Worm (Caenorhabditis elegans): ENCODE data around the gene gsp-2.
A peak's percentile ranks its signal among the peaks of the same experiment; 100 is the strongest.

Gene gsp-2

ce11 chrIII:7378945-7379344 is 42.6 kb downstream of the gsp-2 start, which contains the start of gene T20B12.7:
Gene T20B12.7, minus strand, starts transcription at chrIII:7379045.
- no peak for TF ChIP-seq ztf-11 (tag; optimal IDR thresholded peaks at IDR 0.05)
- TF ChIP-seq tbx-8 (GFP tag; optimal IDR thresholded peaks at IDR 0.05) = no peak
- no peak for TF ChIP-seq nhr-12 (tag; optimal IDR thresholded peaks at IDR 0.05)
- no peak for TF ChIP-seq zip-8 (tag; optimal IDR thresholded peaks at IDR 0.05)
- no peak for TF ChIP-seq unc-62 (GFP tag; optimal IDR thresholded peaks at IDR 0.05)
- TF ChIP-seq elt-1 (tag; optimal IDR thresholded peaks at IDR 0.05; ENCODE audit: borderline replicate concordance, insufficient read depth) = no peak
- TF ChIP-seq mls-2 (tag; optimal IDR thresholded peaks at IDR 0.05) = no peak
- no peak for TF ChIP-seq mep-1 (tag; optimal IDR thresholded peaks at IDR 0.05)
- no peak for TF ChIP-seq lsy-2 (tag; optimal IDR thresholded peaks at IDR 0.05)
- no peak for TF ChIP-seq ces-1 (GFP tag; optimal IDR thresholded peaks at IDR 0.05)
- TF ChIP-seq ceh-83 (GFP tag; optimal IDR thresholded peaks at IDR 0.05) = no peak
- TF ChIP-seq sptf-1 (tag; optimal IDR thresholded peaks at IDR 0.05) = no peak
- TF ChIP-seq hlh-1 (tag; optimal IDR thresholded peaks at IDR 0.05) = no peak
- no peak for TF ChIP-seq M03D4.4 (tag; optimal IDR thresholded peaks at IDR 0.05)
- no peak for TF ChIP-seq pha-4 (tag; optimal IDR thresholded peaks at IDR 0.05)
- no peak for TF ChIP-seq ceh-43 (GFP tag; optimal IDR thresholded peaks at IDR 0.05)

ce11 chrIII:7380120-7380519 is 43.7 kb downstream of the gsp-2 start:
- TF ChIP-seq nhr-2 (tag; optimal IDR thresholded peaks at IDR 0.05) = no peak
- TF ChIP-seq mep-1 (tag; optimal IDR thresholded peaks at IDR 0.05) = no peak
- TF ChIP-seq mab-5 (tag; optimal IDR thresholded peaks at IDR 0.05) = no peak
- TF ChIP-seq elt-3 (tag; optimal IDR thresholded peaks at IDR 0.05) = no peak
- TF ChIP-seq drap-1 (GFP tag; optimal IDR thresholded peaks at IDR 0.05) = no peak
- no peak for TF ChIP-seq elt-1 (tag; optimal IDR thresholded peaks at IDR 0.05; ENCODE audit: borderline replicate concordance, insufficient read depth)

- TF ChIP-seq ces-1 (GFP tag; optimal IDR thresholded peaks at IDR 0.05) (peak; percentile 64), nhr-237 (tag; optimal IDR thresholded peaks at IDR 0.05) (no peak), ceh-83 (GFP tag; optimal IDR thresholded peaks at IDR 0.05) (no peak), ceh-43 (GFP tag; optimal IDR thresholded peaks at IDR 0.05) (peak; percentile 16), lsy-2 (tag; optimal IDR thresholded peaks at IDR 0.05) (peak; percentile 94), pha-4 (tag; optimal IDR thresholded peaks at IDR 0.05) (peak; percentile 16)
These were observed 45.3 kb downstream of the gsp-2 start, which contains the start of the genes hmg-4 and T20B12.3 for ce11 chrIII:7381546-7382171. Gene hmg-4, minus strand, starts transcription at chrIII:7381596. Gene T20B12.3, plus strand, starts transcription at chrIII:7382115.

- TF ChIP-seq mab-5 (tag; optimal IDR thresholded peaks at IDR 0.05) = no peak
- TF ChIP-seq lin-32 (GFP tag; optimal IDR thresholded peaks at IDR 0.05) = no peak
- TF ChIP-seq cnd-1 (tag; optimal IDR thresholded peaks at IDR 0.05) = no peak
- TF ChIP-seq M03D4.4 (tag; optimal IDR thresholded peaks at IDR 0.05) = no peak
- no peak for TF ChIP-seq blmp-1 (tag; optimal IDR thresholded peaks at IDR 0.05)
- no peak for TF ChIP-seq nhr-28 (tag; optimal IDR thresholded peaks at IDR 0.05)
- no peak for TF ChIP-seq nhr-2 (tag; optimal IDR thresholded peaks at IDR 0.05)
- no peak for TF ChIP-seq elt-3 (tag; optimal IDR thresholded peaks at IDR 0.05)
- no peak for TF ChIP-seq snpc-4 (tag; optimal IDR thresholded peaks at IDR 0.05)
- no peak for TF ChIP-seq ceh-83 (GFP tag; optimal IDR thresholded peaks at IDR 0.05)
- TF ChIP-seq mep-1 (tag; optimal IDR thresholded peaks at IDR 0.05) = no peak
- no peak for TF ChIP-seq tbx-8 (GFP tag; optimal IDR thresholded peaks at IDR 0.05)
- no peak for TF ChIP-seq bed-3 (GFP tag; optimal IDR thresholded peaks at IDR 0.05)
These were observed 47.3 kb downstream of the gsp-2 start, which contains the start of gene tbp-1 for ce11 chrIII:7383733-7384132. Gene tbp-1, plus strand, starts transcription at chrIII:7384033.

- TF ChIP-seq drap-1 (GFP tag; optimal IDR thresholded peaks at IDR 0.05) (no peak), unc-39 (tag; optimal IDR thresholded peaks at IDR 0.05) (no peak), zip-8 (tag; optimal IDR thresholded peaks at IDR 0.05) (no peak), bed-3 (GFP tag; optimal IDR thresholded peaks at IDR 0.05) (no peak)
These were observed 49.5 kb downstream of the gsp-2 start, which contains the start of gene trd-1 for ce11 chrIII:7385929-7386328. Gene trd-1, plus strand, starts transcription at chrIII:7386229.

ce11 chrIII:7387359-7387758 is 51.0 kb downstream of the gsp-2 start:
- TF ChIP-seq drap-1 (GFP tag; optimal IDR thresholded peaks at IDR 0.05) (no peak), ztf-11 (tag; optimal IDR thresholded peaks at IDR 0.05) (no peak), bed-3 (GFP tag; optimal IDR thresholded peaks at IDR 0.05) (no peak), mls-2 (tag; optimal IDR thresholded peaks at IDR 0.05) (no peak), ceh-39 (tag; optimal IDR thresholded peaks at IDR 0.05) (no peak), M03D4.4 (tag; optimal IDR thresholded peaks at IDR 0.05) (no peak), zip-8 (tag; optimal IDR thresholded peaks at IDR 0.05) (no peak), cnd-1 (tag; optimal IDR thresholded peaks at IDR 0.05) (no peak), elt-3 (tag; optimal IDR thresholded peaks at IDR 0.05) (no peak), unc-62 (GFP tag; optimal IDR thresholded peaks at IDR 0.05) (no peak), blmp-1 (tag; optimal IDR thresholded peaks at IDR 0.05) (no peak), pha-4 (tag; optimal IDR thresholded peaks at IDR 0.05) (no peak), lin-13 (tag; optimal IDR thresholded peaks at IDR 0.05) (no peak), flh-1 (GFP tag; optimal IDR thresholded peaks at IDR 0.05) (no peak), nhr-2 (tag; optimal IDR thresholded peaks at IDR 0.05) (no peak), sptf-1 (tag; optimal IDR thresholded peaks at IDR 0.05) (no peak)
